Fruit fly (Drosophila melanogaster) ovary, adult (tissue): Measurements from ENCODE around the gene CG32485.
A peak's percentile ranks its signal among the peaks of the same experiment; 100 is the strongest.

Experiments used
- CG17801 ChIP-seq: fragments of 200-800 bp; optimal IDR thresholded peaks from 2 replicates; lab custom pipeline; 2019; ENCODE audit warnings: missing biosample characterization, mild to moderate bottlenecking, missing genetic modification characterization, moderate library complexity; ENCODE audit not compliant: partially characterized antibody

The CG32485 gene

dm6 chr3L:3074380-3074779 is 24.3 kb downstream of the CG32485 start:
- no peak for TF ChIP-seq CG17801 (GFP tag; lab: Kevin White, UChicago)

DNA sequence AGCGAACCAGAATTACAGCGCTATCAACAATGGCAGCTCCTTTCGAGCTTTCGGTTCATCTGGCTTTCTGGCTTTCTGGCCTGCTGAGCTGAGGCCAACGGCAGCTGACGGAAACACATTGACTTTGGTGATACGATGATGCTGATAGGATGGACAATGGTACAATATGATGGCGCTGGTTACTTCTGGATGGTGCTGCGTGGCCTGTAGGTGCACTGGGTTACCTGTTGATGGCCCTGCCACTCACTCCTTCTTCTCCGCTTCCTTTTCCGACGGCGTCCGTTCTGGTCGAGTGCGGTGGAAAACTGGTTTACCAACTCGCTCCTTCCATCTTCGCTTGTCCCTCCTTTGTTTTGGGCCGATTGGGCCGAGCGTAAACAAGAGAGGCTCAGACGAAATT is 24.7 kb downstream of the CG32485 start:
- TF ChIP-seq CG17801 (GFP tag; lab: Kevin White, UChicago) = no peak

DNA sequence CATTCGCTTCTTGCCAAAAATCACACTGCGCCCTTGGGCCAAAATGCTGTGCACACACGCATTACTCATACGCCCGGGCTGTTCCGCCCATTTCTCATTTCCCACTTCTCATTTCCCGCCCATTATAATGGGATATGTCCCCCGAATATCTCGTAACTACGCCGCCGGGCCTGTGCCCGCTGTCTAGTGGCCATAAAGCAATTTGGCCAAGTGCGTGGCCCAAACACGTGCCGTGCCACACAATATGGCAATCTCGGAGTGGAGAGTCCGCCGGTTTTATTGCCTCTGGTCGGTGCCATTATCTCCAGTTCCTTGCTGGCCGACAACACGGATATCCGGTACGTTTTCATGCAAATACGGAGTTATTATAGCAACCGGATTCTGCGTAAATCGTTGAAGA is 26.8 kb downstream of the CG32485 start:
- no peak for TF ChIP-seq CG17801 (GFP tag; lab: Kevin White, UChicago)

DNA sequence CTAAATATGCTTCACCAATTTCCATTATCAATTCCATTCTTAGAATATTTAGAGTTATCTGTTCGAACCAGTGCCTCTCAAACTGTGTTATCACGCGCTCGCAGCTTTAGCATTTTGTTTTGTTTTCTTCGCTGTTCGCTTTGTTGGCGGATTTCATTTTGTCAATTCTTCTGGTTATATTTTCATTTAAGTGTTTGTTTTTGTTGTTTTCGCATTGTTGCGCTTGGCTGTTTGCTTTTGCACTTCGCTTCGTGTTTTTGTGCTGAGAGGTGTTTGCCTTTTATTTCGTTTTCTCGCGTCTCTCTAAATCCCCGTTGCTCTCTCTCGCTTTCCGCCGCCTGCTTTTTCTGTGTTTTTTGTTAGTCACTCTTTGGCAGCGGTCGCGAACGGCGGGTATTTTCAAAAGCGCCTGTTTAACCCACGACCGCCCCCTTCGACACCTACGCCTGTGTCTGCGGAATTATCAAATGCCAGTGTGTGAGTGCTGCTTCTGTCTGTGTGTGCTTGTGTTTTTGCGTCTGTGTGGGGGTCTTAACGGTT is 27.5 kb downstream of the CG32485 start:
- peak; percentile 83 for TF ChIP-seq CG17801 (GFP tag; lab: Kevin White, UChicago)

dm6 chr3L:3078398-3079155 is 28.5 kb downstream of the CG32485 start:
- TF ChIP-seq CG17801 (GFP tag; lab: Kevin White, UChicago) = no peak

DNA sequence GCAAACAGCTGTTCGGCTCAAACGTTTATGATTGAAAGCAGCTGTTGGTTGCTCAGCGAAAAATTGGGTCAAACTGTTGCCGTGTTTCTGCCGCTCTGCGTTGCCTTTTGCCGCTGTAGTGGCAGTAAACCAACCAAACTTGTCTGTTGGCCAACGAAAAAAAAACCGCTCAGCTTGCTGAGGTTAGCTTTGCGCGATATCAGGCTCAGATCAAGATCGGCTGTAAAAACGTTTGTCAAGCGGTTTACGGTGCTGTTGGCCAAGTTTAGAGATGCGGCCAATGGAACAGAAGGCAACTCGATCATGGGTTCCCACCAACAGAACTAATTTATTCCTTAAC is 29.0 kb downstream of the CG32485 start:
- TF ChIP-seq CG17801 (GFP tag; lab: Kevin White, UChicago) = no peak

DNA sequence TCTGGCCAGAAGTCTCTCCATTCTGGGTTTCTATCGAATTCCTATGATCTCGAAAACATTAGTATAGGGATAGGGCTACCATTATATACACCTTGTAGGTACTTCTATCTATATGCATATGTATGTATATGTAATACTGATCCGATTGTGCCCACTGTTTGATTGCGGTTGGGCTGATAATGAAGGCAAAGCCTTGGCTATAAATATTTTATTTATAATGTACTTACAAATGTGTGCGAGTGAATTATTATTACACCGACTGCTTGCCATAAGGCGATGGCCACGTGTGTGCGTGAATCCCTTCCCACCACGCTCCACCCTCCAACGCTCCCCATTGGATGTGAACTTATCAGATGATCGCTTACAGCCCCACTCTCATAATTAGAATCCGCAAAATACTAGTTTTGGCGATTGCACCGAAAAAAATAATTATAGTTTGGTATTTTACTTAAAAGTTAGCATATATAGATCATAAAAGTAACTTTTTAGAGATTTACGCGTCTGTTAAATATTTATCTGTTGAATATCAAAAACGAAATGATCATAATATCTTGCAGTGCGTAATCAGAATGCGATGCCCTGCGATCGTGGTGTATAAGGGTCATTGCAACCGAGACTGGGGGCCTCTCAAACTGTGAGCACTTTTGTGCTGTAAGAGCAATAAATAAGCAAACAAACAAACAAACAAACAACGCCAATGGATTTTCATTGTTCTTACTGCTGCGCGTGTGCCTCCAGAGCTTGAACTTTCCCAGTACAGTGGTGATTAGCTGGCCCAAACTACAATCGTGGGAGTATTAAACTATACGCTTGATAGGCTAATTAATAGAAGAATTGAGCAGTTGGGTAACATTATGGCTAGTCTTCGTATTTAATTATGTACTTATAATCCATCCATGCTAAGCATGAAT is 30.2 kb downstream of the CG32485 start:
- no peak for TF ChIP-seq CG17801 (GFP tag; lab: Kevin White, UChicago)

DNA sequence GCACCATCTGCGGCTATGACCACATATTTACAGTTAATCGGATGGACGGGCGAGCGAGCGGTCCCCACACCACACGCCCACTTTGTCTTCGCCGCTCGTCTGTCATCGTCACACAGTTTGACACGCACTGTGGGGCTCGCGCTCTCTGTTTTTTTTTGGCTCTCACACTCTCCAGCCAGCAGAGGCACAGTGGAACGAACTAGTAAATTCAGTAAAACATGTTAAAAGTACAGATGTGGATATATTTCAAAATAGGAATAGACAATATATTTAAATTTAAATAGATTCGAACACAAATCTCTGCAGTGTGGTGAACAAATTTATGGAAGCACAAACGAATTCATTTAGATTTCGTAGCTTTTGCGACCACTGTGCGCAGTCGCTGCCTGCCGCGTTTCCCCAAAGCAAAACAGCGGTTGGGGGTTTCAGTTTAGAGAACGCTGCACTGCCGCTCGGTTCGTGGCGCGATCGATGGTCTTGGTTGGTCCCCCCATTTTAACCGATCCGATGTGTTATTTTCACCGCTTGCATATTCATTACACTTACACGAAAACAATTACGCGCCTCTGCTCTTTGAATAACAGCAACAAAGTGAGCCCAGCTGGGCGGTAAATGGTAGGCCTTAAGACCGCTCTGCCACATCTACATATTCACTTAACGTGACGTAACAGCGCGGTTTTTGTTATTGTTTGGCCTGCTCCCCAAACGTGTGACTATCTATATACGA is 31.2 kb downstream of the CG32485 start:
- TF ChIP-seq CG17801 (GFP tag; lab: Kevin White, UChicago) = peak; percentile 98

DNA sequence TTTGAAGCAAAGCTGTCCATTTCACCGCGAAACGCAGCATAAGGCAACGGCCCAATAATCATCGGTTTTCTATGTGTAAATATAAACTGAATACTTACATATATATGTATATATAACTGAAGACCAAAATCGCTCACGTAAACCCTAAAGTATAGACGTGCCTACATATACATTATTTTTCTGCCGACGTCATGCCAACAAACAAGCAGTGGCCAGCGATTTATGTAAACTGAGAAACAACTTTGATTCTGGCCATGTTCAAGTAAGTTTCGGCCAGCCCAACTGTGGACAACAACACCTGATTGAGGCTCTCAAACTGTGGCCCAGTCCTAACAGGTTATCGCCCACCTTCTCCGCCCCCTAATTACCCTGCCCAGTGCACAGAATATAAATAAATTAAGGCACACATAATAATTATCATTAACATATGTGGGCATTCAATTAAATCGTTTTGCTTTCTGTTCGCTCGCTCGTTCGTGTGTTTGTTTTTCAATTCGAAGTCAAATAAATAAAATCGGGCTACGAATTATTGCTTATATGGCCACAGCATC is 31.9 kb downstream of the CG32485 start:
- no peak for TF ChIP-seq CG17801 (GFP tag; lab: Kevin White, UChicago)

DNA sequence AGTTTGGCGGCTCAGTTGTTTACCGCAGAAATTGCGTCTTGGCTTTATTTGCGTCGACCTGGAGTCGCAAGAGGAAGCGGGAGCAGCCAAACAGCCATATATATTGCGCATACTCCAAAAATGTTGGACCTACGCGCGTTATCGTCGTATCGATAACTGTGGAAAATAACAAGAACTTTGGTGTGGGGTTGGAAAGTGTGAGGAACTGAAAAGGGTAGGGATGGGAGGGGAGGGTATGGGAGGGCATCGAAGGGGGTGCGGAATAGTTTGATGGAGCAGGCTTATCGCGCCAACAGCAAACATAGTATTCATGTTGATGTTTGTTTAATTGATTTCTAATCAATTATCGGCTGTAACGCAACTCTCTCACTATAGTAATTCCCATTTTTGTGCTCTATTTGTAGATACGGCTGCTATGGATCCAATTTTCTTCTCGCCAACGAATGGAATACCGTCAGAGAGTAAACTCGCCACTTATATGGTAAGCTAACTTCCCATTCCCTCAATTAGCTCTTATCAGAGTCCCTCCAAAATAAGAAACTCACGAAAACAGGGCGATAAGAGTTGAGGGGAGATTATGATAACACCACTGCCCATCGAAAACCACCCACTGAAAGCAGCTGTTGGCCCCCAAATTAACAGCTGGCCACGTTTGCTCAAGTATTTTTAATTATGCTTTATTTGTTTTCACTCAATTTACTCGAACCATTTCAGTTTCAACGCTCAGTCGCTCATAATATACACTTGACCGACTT is 33.4 kb downstream of the CG32485 start:
- no peak for TF ChIP-seq CG17801 (GFP tag; lab: Kevin White, UChicago)

dm6 chr3L:3089012-3089411 is 38.9 kb downstream of the CG32485 start:
- TF ChIP-seq CG17801 (GFP tag; lab: Kevin White, UChicago) = no peak

DNA sequence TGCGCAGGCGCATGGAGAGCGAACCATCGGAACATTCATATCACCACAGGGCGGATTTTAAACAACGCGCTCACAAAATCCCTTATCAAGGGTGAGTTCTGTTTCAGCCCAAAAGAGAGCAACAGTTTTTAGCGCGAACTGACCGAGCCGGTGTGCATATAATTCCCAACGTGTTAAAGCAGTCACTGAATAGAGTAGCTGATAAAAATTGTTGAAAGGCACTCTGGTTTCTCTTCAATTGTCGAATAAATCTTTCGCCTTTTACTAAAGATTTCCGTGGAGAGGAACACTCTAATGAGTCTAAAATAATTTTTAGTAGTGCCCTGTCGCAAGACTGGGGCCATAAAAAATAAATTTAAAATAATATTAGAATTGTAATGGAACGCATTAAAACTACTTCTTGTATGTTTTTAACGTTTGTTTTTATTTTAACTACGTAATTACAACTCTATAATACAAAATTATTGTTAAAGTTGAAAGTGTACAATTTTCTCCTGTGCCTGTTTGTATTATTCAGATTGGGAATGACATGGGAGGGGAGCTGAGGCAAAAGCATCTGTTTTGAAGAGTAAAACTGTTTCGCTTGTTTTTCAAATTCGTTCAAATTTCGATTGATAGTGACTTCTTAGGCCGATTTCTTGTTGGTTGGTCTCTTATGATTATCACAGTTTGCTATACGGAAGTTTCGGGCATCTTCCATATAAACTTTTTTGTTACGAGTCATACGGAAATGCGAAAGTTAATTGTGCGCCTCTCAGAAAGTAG is 40.6 kb downstream of the CG32485 start:
- peak; percentile 6 for TF ChIP-seq CG17801 (GFP tag; lab: Kevin White, UChicago)

dm6 chr3L:3095590-3095989 is 45.5 kb downstream of the CG32485 start:
- no peak for TF ChIP-seq CG17801 (GFP tag; lab: Kevin White, UChicago)
